Worm (Caenorhabditis elegans): Measurements from ENCODE around the gene C08F8.2.
"Not testable (repeated sequence)": the region's sequence is repeated elsewhere in the genome, so short reads cannot be mapped to it uniquely, and the experiment has no call there.

DNA sequence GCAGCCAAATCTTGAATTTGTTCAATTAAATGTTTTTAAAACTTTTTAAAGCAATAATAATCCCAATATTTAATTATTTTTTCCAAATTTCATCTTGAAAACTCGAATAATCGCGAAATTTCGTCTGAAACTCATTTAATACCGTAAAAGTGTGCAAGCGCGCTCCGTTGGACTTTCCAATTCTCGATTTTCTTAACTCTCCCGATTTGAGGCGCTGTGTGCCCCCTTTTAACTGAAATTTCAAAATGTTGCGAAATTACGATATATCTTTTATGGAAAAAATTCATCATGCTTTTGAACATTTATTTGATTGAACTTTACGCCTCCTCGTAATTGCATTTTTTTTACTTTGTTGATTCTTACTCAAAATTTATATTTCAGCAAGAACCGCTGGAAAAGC, 51.6 kb downstream of the C08F8.2 start, which contains the start of gene R07H5.11:
- not testable (repeated sequence) for TF ChIP-seq pros-1 (tag; optimal IDR thresholded peaks at IDR 0.05); unc-86 (tag; optimal IDR thresholded peaks at IDR 0.05); hlh-30 (tag; optimal IDR thresholded peaks at IDR 0.05; ENCODE audit: insufficient read depth); pag-3 (tag; optimal IDR thresholded peaks at IDR 0.05; ENCODE audit: borderline replicate concordance); nfya-1 (tag; optimal IDR thresholded peaks at IDR 0.05); pha-4 (tag; optimal IDR thresholded peaks at IDR 0.05); unc-42 (tag; optimal IDR thresholded peaks at IDR 0.05); fax-1 (tag; optimal IDR thresholded peaks at IDR 0.05); elt-4 (tag; optimal IDR thresholded peaks at IDR 0.05); eyg-1 (tag; optimal IDR thresholded peaks at IDR 0.05); ets-4 (tag; optimal IDR thresholded peaks at IDR 0.05); elt-2 (tag; optimal IDR thresholded peaks at IDR 0.05)

All from whole organism, late embryonic.